Worm (Caenorhabditis elegans) whole organism, late embryonic: ENCODE results near the gene eas-1.

Experiments
- F13H6.1 ChIP-seq: sonication (generic microtip); optimal IDR thresholded peaks from 2 replicates; lab custom pipeline; 2016; ENCODE audit warnings: missing genetic modification characterization, missing compliant biosample characterization
- ceh-19 ChIP-seq: fragments of 200-800 bp; sonication (Bioruptor generic); optimal IDR thresholded peaks from 2 replicates; lab custom pipeline; 2018; ENCODE audit warnings: mild to moderate bottlenecking, missing genetic modification characterization, missing compliant biosample characterization
- ceh-30 ChIP-seq: fragments of 150-350 bp; optimal IDR thresholded peaks from 2 replicates; lab custom pipeline; 2014; ENCODE audit warnings: missing biosample characterization, missing genetic modification characterization
- ceh-34 ChIP-seq: sonication (generic microtip); optimal IDR thresholded peaks from 2 replicates; lab custom pipeline; 2016; ENCODE audit warnings: mild to moderate bottlenecking, missing genetic modification characterization, missing compliant biosample characterization
- eyg-1 ChIP-seq: sonication (generic microtip); optimal IDR thresholded peaks from 2 replicates; lab custom pipeline; 2016; ENCODE audit warnings: missing genotype, missing genetic modification characterization, missing compliant biosample characterization
- mec-3 ChIP-seq: sonication (generic microtip); optimal IDR thresholded peaks from 2 replicates; lab custom pipeline; 2016; ENCODE audit warnings: borderline replicate concordance, missing genetic modification characterization, missing compliant biosample characterization
- pros-1 ChIP-seq: fragments of 150-350 bp; optimal IDR thresholded peaks from 2 replicates; lab custom pipeline; 2014; ENCODE audit warnings: missing biosample characterization, missing genetic modification reagents, missing genetic modification characterization
- syd-9 ChIP-seq: sonication (generic microtip); optimal IDR thresholded peaks from 2 replicates; lab custom pipeline; 2016; ENCODE audit warnings: mild to moderate bottlenecking, missing genetic modification characterization, moderate library complexity, missing compliant biosample characterization
- tbx-7 ChIP-seq: sonication (generic microtip); optimal IDR thresholded peaks from 2 replicates; lab custom pipeline; 2016; ENCODE audit warnings: missing genotype, missing genetic modification characterization, missing compliant biosample characterization

The eas-1 gene

DNA sequence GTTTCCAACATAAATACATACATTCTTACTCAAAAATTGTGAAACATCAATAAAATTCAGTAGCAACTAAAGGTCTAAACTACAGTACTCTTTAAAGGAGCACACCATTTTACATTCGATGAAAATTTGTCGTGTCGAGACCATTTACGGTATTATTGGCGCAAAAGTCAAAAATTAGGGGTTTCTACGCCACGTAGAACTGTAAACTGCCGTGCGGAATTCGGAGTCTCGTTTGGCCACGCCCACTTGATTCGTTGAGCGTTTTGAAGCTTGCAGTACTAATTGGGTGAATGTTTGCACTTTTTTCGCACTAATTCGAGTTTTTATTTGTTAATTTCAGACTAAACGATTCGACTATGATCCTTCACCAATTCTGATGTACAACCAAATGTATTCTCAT is 50.5 kb downstream of the eas-1 start:
- TF ChIP-seq tbx-7 (tag; lab: Kevin White, UChicago) (no peak), pros-1 (tag; lab: Kevin White, UChicago) (no peak), ceh-34 (tag; lab: Kevin White, UChicago) (no peak), ceh-19 (no peak), mec-3 (tag; lab: Kevin White, UChicago) (no peak), ceh-30 (tag; lab: Kevin White, UChicago) (no peak), eyg-1 (tag; lab: Kevin White, UChicago) (no peak), F13H6.1 (tag; lab: Kevin White, UChicago) (no peak), syd-9 (tag; lab: Kevin White, UChicago) (no peak)
